Worm (Caenorhabditis elegans): ENCODE results near the gene F36F12.3.

DNA sequence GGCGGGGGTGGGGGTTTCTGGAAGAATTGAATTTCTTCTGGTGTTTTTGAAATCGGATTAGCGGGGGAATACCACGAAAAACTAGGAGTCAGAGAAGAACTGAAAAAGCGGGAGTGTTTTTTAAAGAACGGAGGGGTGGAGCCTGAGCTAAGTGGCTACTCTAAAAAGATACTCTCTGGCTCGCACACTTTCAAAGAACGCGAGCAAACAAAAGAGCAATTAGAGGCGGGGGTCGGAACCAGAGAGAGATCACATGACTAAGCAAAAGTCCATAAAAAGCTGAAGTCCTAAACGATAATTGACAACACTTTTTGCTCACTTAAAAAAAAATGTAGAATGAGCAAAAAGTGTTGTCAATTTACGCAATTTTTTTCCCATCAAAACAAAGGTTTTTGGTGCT lies 48.7 kb downstream of the F36F12.3 start:
- TF ChIP-seq nhr-28 (tag; optimal IDR thresholded peaks at IDR 0.05) (no peak), lin-13 (tag; optimal IDR thresholded peaks at IDR 0.05) (no peak), elt-1 (tag; optimal IDR thresholded peaks at IDR 0.05; ENCODE audit: borderline replicate concordance, insufficient read depth) (no peak), nhr-76 (tag; optimal IDR thresholded peaks at IDR 0.05) (no peak), unc-62 (GFP tag; optimal IDR thresholded peaks at IDR 0.05) (no peak), ceh-39 (tag; optimal IDR thresholded peaks at IDR 0.05) (no peak), mab-5 (tag; optimal IDR thresholded peaks at IDR 0.05) (no peak), tbx-8 (GFP tag; optimal IDR thresholded peaks at IDR 0.05) (no peak), ham-2 (GFP tag; optimal IDR thresholded peaks at IDR 0.05) (no peak), ztf-11 (tag; optimal IDR thresholded peaks at IDR 0.05) (no peak), lsy-2 (tag; optimal IDR thresholded peaks at IDR 0.05) (no peak)
